Fruit fly (Drosophila melanogaster) ovary, adult (tissue): ENCODE data around the gene akirin.

Source experiments
- CG17801 ChIP-seq: fragments of 200-800 bp; optimal IDR thresholded peaks from 2 replicates; lab custom pipeline; 2019; ENCODE audit warnings: missing biosample characterization, mild to moderate bottlenecking, missing genetic modification characterization, moderate library complexity; ENCODE audit not compliant: partially characterized antibody

akirin gene

dm6 chr3L:7396055-7396454 lies 26.4 kb downstream of the akirin start, which contains the start of gene CG32379:
TSS of gene CG32379 (plus strand) at chr3L:7396355.
- no peak for TF ChIP-seq CG17801

dm6 chr3L:7397979-7398378 lies 28.3 kb downstream of the akirin start, which contains the start of gene CG8562:
TSS of gene CG8562 (plus strand) at chr3L:7398285.
- no peak for TF ChIP-seq CG17801

dm6 chr3L:7399770-7400169 lies 30.1 kb downstream of the akirin start, which contains the start of gene CG18417:
TSS of gene CG18417 (plus strand) at chr3L:7400070.
- TF ChIP-seq CG17801, result no peak

dm6 chr3L:7401972-7402371 lies 32.3 kb downstream of the akirin start:
- no peak for TF ChIP-seq CG17801

dm6 chr3L:7404081-7404480 lies 34.4 kb downstream of the akirin start, which contains the start of gene CG8560:
TSS of gene CG8560 (minus strand) at chr3L:7404181.
- TF ChIP-seq CG17801, result no peak

dm6 chr3L:7422578-7422977 lies 52.9 kb downstream of the akirin start:
- no peak for TF ChIP-seq CG17801
